Fruit fly (Drosophila melanogaster) whole organism, embryonic: ENCODE measurements around the gene ATPsynB.

Experiments used
- Antp ChIP-seq: fragments of 200-800 bp; sonication (Bioruptor generic); optimal IDR thresholded peaks from 3 replicates; lab custom pipeline; 2016; ENCODE audit warnings: missing biosample characterization, missing genetic modification characterization
- CG1024 ChIP-seq: fragments of 200-800 bp; sonication (Bioruptor generic); IDR thresholded peaks from 2 replicates; pipeline ENCODE4 v1.3.6; 2022; ENCODE audit warnings: missing biosample characterization, missing genetic modification characterization
- CG10267 ChIP-seq: fragments of 200-800 bp; sonication (Bioruptor generic); optimal IDR thresholded peaks from 2 replicates; lab custom pipeline; 2018; ENCODE audit warnings: missing biosample characterization, mild to moderate bottlenecking, missing genetic modification characterization, moderate library complexity
- CG11560 ChIP-seq: fragments of 200-800 bp; sonication (Bioruptor generic); IDR thresholded peaks from 3 replicates; pipeline ENCODE4 v1.3.6; 2022; ENCODE audit warnings: missing biosample characterization, missing genetic modification characterization
- CG15601 ChIP-seq: fragments of 200-800 bp; sonication (Bioruptor generic); optimal IDR thresholded peaks from 3 replicates; lab custom pipeline; 2019; ENCODE audit warnings: missing biosample characterization, mild to moderate bottlenecking, missing genetic modification characterization, moderate library complexity
- CG1647 ChIP-seq: fragments of 200-800 bp; sonication (Bioruptor generic); optimal IDR thresholded peaks from 3 replicates; lab custom pipeline; 2016; ENCODE audit warnings: missing biosample characterization, missing genetic modification characterization
- CG16813 ChIP-seq: fragments of 200-800 bp; sonication (Bioruptor generic); IDR thresholded peaks from 3 replicates; pipeline ENCODE4 v1.3.6; 2022; ENCODE audit warnings: missing biosample characterization, missing genetic modification characterization; ENCODE audit not compliant: partially characterized antibody
- CG17186 ChIP-seq: fragments of 200-800 bp; sonication (Bioruptor generic); optimal IDR thresholded peaks from 3 replicates; lab custom pipeline; 2017; ENCODE audit warnings: missing biosample characterization, missing genetic modification reagents, missing genetic modification characterization
- CG17912 ChIP-seq: fragments of 200-800 bp; sonication (Bioruptor generic); optimal IDR thresholded peaks from 2 replicates; lab custom pipeline; 2018; ENCODE audit warnings: missing biosample characterization, mild to moderate bottlenecking, missing genetic modification characterization
- CG2712 ChIP-seq: fragments of 200-800 bp; optimal IDR thresholded peaks from 3 replicates; lab custom pipeline; 2019; ENCODE audit warnings: missing biosample characterization, mild to moderate bottlenecking, missing genetic modification characterization, moderate library complexity
- CG34422 ChIP-seq: fragments of 200-800 bp; sonication (Bioruptor generic); IDR thresholded peaks from 3 replicates; pipeline ENCODE4 v1.3.6; 2022; ENCODE audit warnings: missing biosample characterization, missing genetic modification characterization
- CG4328 ChIP-seq: fragments of 200-800 bp; sonication (Bioruptor generic); optimal IDR thresholded peaks from 3 replicates; lab custom pipeline; 2017; ENCODE audit warnings: missing biosample characterization, missing genetic modification reagents, missing genetic modification characterization
- CG6689 ChIP-seq: fragments of 200-800 bp; sonication (Bioruptor generic); IDR thresholded peaks from 2 replicates; pipeline ENCODE4 v1.3.6; 2022; ENCODE audit warnings: missing biosample characterization, missing genetic modification characterization
- CG6813 ChIP-seq: fragments of 200-800 bp; sonication (Bioruptor generic); optimal IDR thresholded peaks from 2 replicates; lab custom pipeline; 2017; ENCODE audit warnings: missing biosample characterization, missing genetic modification characterization, mild to moderate bottlenecking, moderate library complexity, missing genetic modification reagents
- CG7372 ChIP-seq: fragments of 200-800 bp; sonication (Bioruptor generic); IDR thresholded peaks from 2 replicates; pipeline ENCODE4 v1.3.6; 2022; ENCODE audit warnings: missing biosample characterization, missing genetic modification characterization
- CG7745 ChIP-seq: fragments of 200-800 bp; sonication (Bioruptor generic); optimal IDR thresholded peaks from 2 replicates; lab custom pipeline; 2018; ENCODE audit warnings: missing biosample characterization, mild to moderate bottlenecking, missing genetic modification characterization, moderate library complexity
- CG7987 ChIP-seq: fragments of 200-800 bp; sonication (Bioruptor generic); optimal IDR thresholded peaks from 2 replicates; lab custom pipeline; 2018; ENCODE audit warnings: missing biosample characterization, mild to moderate bottlenecking, missing genetic modification characterization, moderate library complexity
- CTCF ChIP-seq: fragments of 200-800 bp; sonication (Bioruptor generic); optimal IDR thresholded peaks from 2 replicates; lab custom pipeline; 2017; ENCODE audit warnings: missing biosample characterization, mild to moderate bottlenecking, missing genetic modification characterization, moderate library complexity
- Camta ChIP-seq: fragments of 200-800 bp; sonication (Bioruptor generic); optimal IDR thresholded peaks from 2 replicates; lab custom pipeline; 2016; ENCODE audit warnings: missing biosample characterization, missing genetic modification characterization
- Chrac-16 ChIP-seq: fragments of 200-800 bp; sonication (Bioruptor generic); optimal IDR thresholded peaks from 3 replicates; lab custom pipeline; 2016; ENCODE audit warnings: missing biosample characterization, missing genetic modification characterization
- Dbx ChIP-seq: fragments of 200-800 bp; sonication (Bioruptor generic); IDR thresholded peaks from 3 replicates; pipeline ENCODE4 v1.3.6; 2022; ENCODE audit warnings: missing biosample characterization, missing genetic modification characterization
- ERR ChIP-seq: fragments of 200-800 bp; sonication (Bioruptor generic); optimal IDR thresholded peaks from 2 replicates; lab custom pipeline; 2016; ENCODE audit warnings: missing biosample characterization, missing genetic modification characterization
- Fer3 ChIP-seq: fragments of 200-800 bp; sonication (Bioruptor generic); optimal IDR thresholded peaks from 2 replicates; lab custom pipeline; 2018; ENCODE audit warnings: missing biosample characterization, mild to moderate bottlenecking, missing genetic modification characterization, moderate library complexity
- HLH4C ChIP-seq: fragments of 200-800 bp; sonication (Bioruptor generic); IDR thresholded peaks from 3 replicates; pipeline ENCODE4 v1.3.6; 2022; ENCODE audit warnings: missing biosample characterization, missing genetic modification characterization; ENCODE audit not compliant: partially characterized antibody
- HmgD ChIP-seq: fragments of 200-800 bp; sonication (Bioruptor generic); optimal IDR thresholded peaks from 3 replicates; lab custom pipeline; 2016; ENCODE audit warnings: missing biosample characterization, missing genetic modification characterization
- Optix ChIP-seq: fragments of 200-800 bp; sonication (Bioruptor generic); IDR thresholded peaks from 3 replicates; pipeline ENCODE4 v1.3.6; 2022; ENCODE audit warnings: missing biosample characterization, missing genetic modification characterization
- Pdp1 ChIP-seq, 2 experiments: fragments of 200-800 bp; sonication (Bioruptor generic); optimal IDR thresholded peaks; 3 replicates each; lab custom pipeline; 2016; ENCODE audit warnings: missing biosample characterization in 2 of 2, missing genetic modification characterization in 2 of 2, mild to moderate bottlenecking in 1 of 2, moderate library complexity in 1 of 2
- Poxn ChIP-seq: fragments of 200-800 bp; sonication (Bioruptor generic); IDR thresholded peaks from 2 replicates; pipeline ENCODE4 v1.3.6; 2022; ENCODE audit warnings: missing biosample characterization, missing genetic modification characterization
- Sox102F ChIP-seq: fragments of 200-800 bp; sonication (Bioruptor generic); optimal IDR thresholded peaks from 2 replicates; lab custom pipeline; 2018; ENCODE audit warnings: missing biosample characterization, mild to moderate bottlenecking, missing genetic modification characterization, moderate library complexity
- Stat92E ChIP-seq, 3 experiments: fragments of >200 bp in 2 of 3; fragments of 200-800 bp in 1 of 3; sonication (Bioruptor generic) in 1 of 3; optimal IDR thresholded peaks; 2 replicates each; lab custom pipeline; 2017 to 2019; ENCODE audit warnings: missing biosample characterization in 3 of 3, missing genetic modification characterization in 3 of 3, mild to moderate bottlenecking in 1 of 3, moderate library complexity in 1 of 3
- Taf1 ChIP-seq: fragments of 200-800 bp; sonication (Bioruptor generic); IDR thresholded peaks from 2 replicates; pipeline ENCODE4 v1.3.6; 2022; ENCODE audit warnings: missing biosample characterization, missing genetic modification characterization
- ac ChIP-seq: fragments of 200-800 bp; sonication (Bioruptor generic); optimal IDR thresholded peaks from 3 replicates; lab custom pipeline; 2017; ENCODE audit warnings: missing biosample characterization, mild to moderate bottlenecking, missing genetic modification characterization
- cad ChIP-seq: fragments of >200 bp; optimal IDR thresholded peaks from 2 replicates; lab custom pipeline; 2017; ENCODE audit warnings: missing biosample characterization, missing genetic modification characterization
- cato ChIP-seq: fragments of 200-800 bp; sonication (Bioruptor generic); optimal IDR thresholded peaks from 2 replicates; lab custom pipeline; 2016; ENCODE audit warnings: missing biosample characterization, missing genetic modification characterization, borderline replicate concordance
- chinmo ChIP-seq: fragments of 200-800 bp; sonication (Bioruptor generic); IDR thresholded peaks from 4 replicates; pipeline ENCODE4 v1.3.6; 2022; ENCODE audit warnings: missing biosample characterization, missing genetic modification characterization; ENCODE audit not compliant: partially characterized antibody
- cwo ChIP-seq: fragments of 200-800 bp; sonication (Bioruptor generic); optimal IDR thresholded peaks from 3 replicates; lab custom pipeline; 2017; ENCODE audit warnings: missing biosample characterization, missing genetic modification characterization, mild to moderate bottlenecking, moderate library complexity, missing genetic modification reagents
- disco-r ChIP-seq: fragments of 200-800 bp; sonication (Bioruptor generic); optimal IDR thresholded peaks from 2 replicates; lab custom pipeline; 2016; ENCODE audit warnings: missing biosample characterization, missing genetic modification characterization
- en ChIP-seq: fragments of 200-800 bp; sonication (Bioruptor generic); optimal IDR thresholded peaks from 2 replicates; lab custom pipeline; 2016; ENCODE audit warnings: missing biosample characterization, missing genetic modification characterization
- gem ChIP-seq: fragments of 200-800 bp; sonication (Bioruptor generic); optimal IDR thresholded peaks from 2 replicates; lab custom pipeline; 2019; ENCODE audit warnings: missing biosample characterization, mild to moderate bottlenecking, missing genetic modification characterization, moderate library complexity
- knrl ChIP-seq: fragments of 200-800 bp; sonication (Bioruptor generic); IDR thresholded peaks from 3 replicates; pipeline ENCODE4 v1.3.6; 2022; ENCODE audit warnings: missing biosample characterization, missing genetic modification characterization; ENCODE audit not compliant: partially characterized antibody
- lab ChIP-seq: fragments of 200-800 bp; sonication (Bioruptor generic); optimal IDR thresholded peaks from 3 replicates; lab custom pipeline; 2017; ENCODE audit warnings: missing biosample characterization, missing genetic modification characterization, mild to moderate bottlenecking, moderate library complexity, missing genetic modification reagents
- sc ChIP-seq, 3 experiments: fragments of >200 bp in 2 of 3; fragments of 200-800 bp in 1 of 3; sonication (Bioruptor generic) in 1 of 3; optimal IDR thresholded peaks; 2 replicates in 2 of 3; 3 replicates in 1 of 3; lab custom pipeline; 2017; ENCODE audit warnings: mild to moderate bottlenecking in 1 of 3, missing biosample characterization in 1 of 3, missing genetic modification characterization in 1 of 3, missing genetic modification reagents in 1 of 3
- sens ChIP-seq: fragments of 200-800 bp; sonication (Bioruptor generic); peaks from one replicate; lab custom pipeline; 2016; ENCODE audit warnings: missing biosample characterization, missing genetic modification characterization
- sisA ChIP-seq: fragments of 200-800 bp; sonication (Bioruptor generic); IDR thresholded peaks from 2 replicates; pipeline ENCODE4 v1.3.6; 2022; ENCODE audit warnings: missing biosample characterization, missing genetic modification characterization
- tin ChIP-seq: fragments of 200-800 bp; sonication (Bioruptor generic); optimal IDR thresholded peaks from 3 replicates; lab custom pipeline; 2016; ENCODE audit warnings: missing biosample characterization, missing genetic modification characterization
- tup ChIP-seq: fragments of 200-800 bp; sonication (Bioruptor generic); optimal IDR thresholded peaks from 2 replicates; lab custom pipeline; 2016; ENCODE audit warnings: missing biosample characterization, mild to moderate bottlenecking, missing genetic modification characterization, moderate library complexity
- wek ChIP-seq: fragments of 200-800 bp; sonication (Bioruptor generic); optimal IDR thresholded peaks from 3 replicates; lab custom pipeline; 2018; ENCODE audit warnings: missing biosample characterization, mild to moderate bottlenecking, missing genetic modification characterization, moderate library complexity
- zf30C ChIP-seq: fragments of 200-800 bp; sonication (Bioruptor generic); optimal IDR thresholded peaks from 3 replicates; lab custom pipeline; 2018; ENCODE audit warnings: missing biosample characterization, mild to moderate bottlenecking, missing genetic modification characterization

Gene ATPsynB

DNA sequence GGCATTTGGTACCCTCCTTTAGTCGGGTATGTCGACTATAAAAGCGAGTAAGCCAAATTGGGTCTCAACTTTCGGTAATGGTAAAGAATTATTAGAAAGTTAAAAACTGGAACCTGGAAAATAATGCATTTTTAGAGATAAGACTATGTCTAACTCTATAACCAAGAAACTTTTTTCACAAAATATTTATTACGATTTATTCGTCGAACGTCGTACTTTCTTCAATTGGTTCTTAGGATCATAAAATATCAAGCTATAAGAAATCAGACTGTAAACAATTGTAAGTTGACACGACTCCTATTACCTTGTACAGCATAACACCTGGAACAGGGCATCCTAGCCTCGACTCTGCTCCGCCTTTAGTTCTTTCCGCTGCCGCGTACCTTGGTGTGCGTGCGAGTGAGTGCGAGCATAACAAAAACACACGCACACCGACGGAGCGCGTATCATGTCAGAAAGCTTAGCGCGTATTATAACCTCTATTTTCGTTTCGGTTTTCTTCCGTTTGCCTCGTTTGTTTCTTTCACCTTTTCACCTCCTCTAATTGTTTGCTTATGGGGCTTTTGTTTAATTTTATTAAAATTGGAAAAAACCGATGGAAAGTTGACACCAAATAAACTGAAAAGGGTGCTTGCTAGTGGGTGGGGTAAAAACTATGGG is 36.8 kb upstream of the ATPsynB start (continued):
- peak; percentile 74 for TF ChIP-seq CG17186 (GFP tag; lab: Kevin White, UChicago)
- TF ChIP-seq Stat92E (GFP tag; optimal IDR thresholded peaks at IDR 0.05; lab: Kevin White, UChicago), result peak in 1 of 3 experiments; percentile 46
- no peak for TF ChIP-seq knrl (GFP tag; lab: Robert Waterston, UW)
- peak; percentile 97 for TF ChIP-seq lab
- TF ChIP-seq zf30C, result no peak
- no peak for TF ChIP-seq CG7745 (tag; lab: Kevin White, UChicago)
- peak; percentile 89 for TF ChIP-seq CG6813 (GFP tag; lab: Kevin White, UChicago)
- peak; percentile 90 for TF ChIP-seq sisA (GFP tag; lab: Robert Waterston, UW)
- peak; percentile 76 for TF ChIP-seq Taf1 (GFP tag; lab: Robert Waterston, UW)
- TF ChIP-seq Pdp1 (GFP tag; optimal IDR thresholded peaks at IDR 0.05; lab: Kevin White, UChicago), result peak; percentile 93 to 97
- TF ChIP-seq Fer3, result peak; percentile 90
- peak; percentile 86 for TF ChIP-seq Optix (GFP tag; lab: Robert Waterston, UW)
- peak; percentile 87 for TF ChIP-seq CG7372 (GFP tag; lab: Robert Waterston, UW)
- peak; percentile 93 for TF ChIP-seq CG15601 (tag; lab: Kevin White, UChicago)
- peak; percentile 75 for TF ChIP-seq Poxn
- TF ChIP-seq CG34422 (GFP tag; lab: Robert Waterston, UW), result peak; percentile 75; the same call in 1 of the 3 replicates
- 0 out of 4 replicates have a peak, but pooled peaks have one; percentile 16 for TF ChIP-seq chinmo (GFP tag; lab: Robert Waterston, UW)
- TF ChIP-seq en (GFP tag; lab: Kevin White, UChicago), result peak; percentile 94
- TF ChIP-seq CG11560 (tag; lab: Robert Waterston, UW), result peak; percentile 78
- peak; percentile 97 for TF ChIP-seq cwo (GFP tag; lab: Kevin White, UChicago)
- TF ChIP-seq Antp (GFP tag; lab: Kevin White, UChicago), result peak; percentile 97
- TF ChIP-seq Chrac-16 (GFP tag; lab: Kevin White, UChicago), result peak; percentile 95
- TF ChIP-seq CG17912 (GFP tag; lab: Kevin White, UChicago), result peak; percentile 64
- no peak for TF ChIP-seq HLH4C (GFP tag; lab: Robert Waterston, UW)
- TF ChIP-seq CG6689, result peak; percentile 94
- TF ChIP-seq CTCF (GFP tag; lab: Kevin White, UChicago), result peak; percentile 52
- TF ChIP-seq CG1024 (GFP tag; lab: Robert Waterston, UW), result peak; percentile 66
- TF ChIP-seq Sox102F, result peak; percentile 93
- peak; percentile 95 for TF ChIP-seq HmgD (GFP tag; lab: Kevin White, UChicago)
- TF ChIP-seq ERR, result peak; percentile 93
- TF ChIP-seq cad (GFP tag; lab: Kevin White, UChicago), result no peak
- TF ChIP-seq CG16813 (GFP tag; lab: Robert Waterston, UW), result no peak
- peak; percentile 95 for TF ChIP-seq CG1647 (GFP tag; lab: Kevin White, UChicago)
- no peak for TF ChIP-seq wek (GFP tag; lab: Kevin White, UChicago)
- TF ChIP-seq cato (GFP tag; lab: Kevin White, UChicago), result peak; percentile 96
- TF ChIP-seq CG4328 (GFP tag; lab: Kevin White, UChicago), result peak; percentile 95
- TF ChIP-seq gem, result peak; percentile 98
- TF ChIP-seq CG10267 (tag; lab: Kevin White, UChicago), result peak; percentile 89
- TF ChIP-seq CG7987 (GFP tag; lab: Kevin White, UChicago), result peak; percentile 82
- TF ChIP-seq Camta (GFP tag; lab: Kevin White, UChicago), result peak; percentile 96
- no peak for TF ChIP-seq ac
- TF ChIP-seq sc (optimal IDR thresholded peaks at IDR 0.05; lab: Kevin White, UChicago), result no peak
- peak; percentile 95 for TF ChIP-seq sc (GFP tag; optimal IDR thresholded peaks at IDR 0.05; lab: Kevin White, UChicago)
- TF ChIP-seq tin (GFP tag; lab: Kevin White, UChicago), result peak; percentile 96
- peak; percentile 95 for TF ChIP-seq disco-r (GFP tag; lab: Kevin White, UChicago)
- peak; percentile 100 for TF ChIP-seq sens (GFP tag; lab: Kevin White, UChicago)
- peak; percentile 92 for TF ChIP-seq tup (GFP tag; lab: Kevin White, UChicago)
- peak; percentile 93 for TF ChIP-seq Dbx (GFP tag; lab: Robert Waterston, UW)
- peak; percentile 96 for TF ChIP-seq CG2712 (tag; lab: Kevin White, UChicago)
